Worm (Caenorhabditis elegans) whole organism, L1 larva: ENCODE measurements around the gene F20G2.1.

Source experiments
- Y116A8C.19 ChIP-seq: sonication (generic microtip); optimal IDR thresholded peaks from 2 replicates; lab custom pipeline; 2016; ENCODE audit warnings: missing compliant biosample characterization, missing genetic modification characterization, borderline replicate concordance
- ama-1 ChIP-seq: fragments of 150-350 bp; optimal IDR thresholded peaks from 2 replicates; lab custom pipeline; 2014
- ceh-82 ChIP-seq, 3 experiments: fragments of 150-350 bp in 1 of 3; sonication (generic microtip) in 2 of 3; optimal IDR thresholded peaks; 2 replicates each; lab custom pipeline; 2014 to 2017; ENCODE audit warnings: missing biosample characterization in 3 of 3, missing genetic modification characterization in 3 of 3
- ces-1 ChIP-seq: fragments of 150-350 bp; optimal IDR thresholded peaks from 2 replicates; lab custom pipeline; 2014; ENCODE audit warnings: missing biosample characterization, missing genetic modification reagents, missing genetic modification characterization
- dpl-1 ChIP-seq, 3 experiments: fragments of 150-350 bp in 2 of 3; sonication (generic microtip) in 1 of 3; optimal IDR thresholded peaks; 2 replicates each; lab custom pipeline; 2014 to 2017; ENCODE audit warnings: missing biosample characterization in 3 of 3, missing genetic modification characterization in 3 of 3, missing genetic modification reagents in 3 of 3
- fos-1 ChIP-seq: fragments of 150-350 bp; optimal IDR thresholded peaks from 2 replicates; lab custom pipeline; 2014; ENCODE audit warnings: missing biosample characterization, missing genetic modification characterization
- lin-35 ChIP-seq, 2 experiments: fragments of 150-350 bp; optimal IDR thresholded peaks; 2 replicates each; lab custom pipeline; 2014; ENCODE audit warnings: missing biosample characterization in 2 of 2, missing genetic modification characterization in 2 of 2, missing genetic modification reagents in 2 of 2
- lsy-2 ChIP-seq, 2 experiments: fragments of 150-350 bp; optimal IDR thresholded peaks; 2 replicates each; lab custom pipeline; 2014; ENCODE audit warnings: missing biosample characterization in 2 of 2, missing genetic modification characterization in 2 of 2
- mab-9 ChIP-seq: fragments of 200-800 bp; sonication (Bioruptor generic); IDR thresholded peaks from 2 replicates; pipeline ENCODE4 v1.3.6; 2022; ENCODE audit warnings: missing genetic modification reagents, missing genetic modification characterization, missing compliant biosample characterization
- nhr-28 ChIP-seq: fragments of 150-350 bp; optimal IDR thresholded peaks from 2 replicates; lab custom pipeline; 2014; ENCODE audit warnings: missing biosample characterization, missing genetic modification characterization
- rnt-1 ChIP-seq: sonication (generic microtip); optimal IDR thresholded peaks from 2 replicates; lab custom pipeline; 2016; ENCODE audit warnings: mild to moderate bottlenecking, missing genetic modification characterization, moderate library complexity, missing compliant biosample characterization
- snpc-4 ChIP-seq: fragments of 150-350 bp; optimal IDR thresholded peaks from 2 replicates; lab custom pipeline; 2014; ENCODE audit warnings: missing biosample characterization, missing genetic modification characterization
- sptf-1 ChIP-seq: fragments of 150-350 bp; optimal IDR thresholded peaks from 2 replicates; lab custom pipeline; 2014; ENCODE audit warnings: missing biosample characterization, missing genetic modification characterization
- ztf-11 ChIP-seq, 2 experiments: sonication (generic microtip); optimal IDR thresholded peaks; 2 replicates each; lab custom pipeline; 2016 to 2017; ENCODE audit warnings: missing genetic modification characterization in 2 of 2, missing biosample characterization in 1 of 2, missing compliant biosample characterization in 1 of 2

- TF ChIP-seq Y116A8C.19 (tag; lab: Kevin White, UChicago) (no peak), lsy-2 (tag; optimal IDR thresholded peaks at IDR 0.05; lab: Kevin White, UChicago) (no peak), ama-1 (lab: Kevin White, UChicago) (no peak), ces-1 (no peak), fos-1 (tag; lab: Kevin White, UChicago) (no peak), sptf-1 (tag; lab: Kevin White, UChicago) (no peak), rnt-1 (tag; lab: Kevin White, UChicago) (no peak), dpl-1 (GFP tag; optimal IDR thresholded peaks at IDR 0.05; lab: Kevin White, UChicago) (no peak), mab-9 (no peak), snpc-4 (tag; lab: Kevin White, UChicago) (no peak), ztf-11 (tag; optimal IDR thresholded peaks at IDR 0.05; lab: Kevin White, UChicago) (no peak), lin-35 (GFP tag; optimal IDR thresholded peaks at IDR 0.05; lab: Kevin White, UChicago) (no peak), ceh-82 (tag; optimal IDR thresholded peaks at IDR 0.05; lab: Kevin White, UChicago) (no peak), nhr-28 (tag; lab: Kevin White, UChicago) (no peak)
Observed at ce11 chrV:13794046-13794445, 40.7 kb upstream of the F20G2.1 start.
